Worm (Caenorhabditis elegans): Measurements from ENCODE around the gene srbc-24.
A peak's percentile ranks its signal among the peaks of the same experiment; 100 is the strongest.

The srbc-24 gene

ce11 chrV:2175242-2175641 is 23.7 kb downstream of the srbc-24 start, which contains the start of gene C45H4.18:
Gene C45H4.18, plus strand, starts transcription at chrV:2175542.
- no peak for TF ChIP-seq die-1 (tag; optimal IDR thresholded peaks at IDR 0.05)
- TF ChIP-seq lin-35 (GFP tag; optimal IDR thresholded peaks at IDR 0.05), result no peak
- TF ChIP-seq attf-6 (GFP tag; IDR thresholded peaks at IDR 0.05), result no peak
- TF ChIP-seq snpc-1.1 (tag; optimal IDR thresholded peaks at IDR 0.05; ENCODE audit: insufficient read depth), result no peak
- TF ChIP-seq let-526 (GFP tag; IDR thresholded peaks at IDR 0.05), result no peak
- no peak for TF ChIP-seq B0336.3 (GFP tag; IDR thresholded peaks at IDR 0.05)
- TF ChIP-seq ama-1 (optimal IDR thresholded peaks at IDR 0.05), result no peak
- no peak for TF ChIP-seq ama-1 (GFP tag; optimal IDR thresholded peaks at IDR 0.05)
- TF ChIP-seq madf-6 (GFP tag; IDR thresholded peaks at IDR 0.05), result no peak
- no peak for TF ChIP-seq bed-1 (GFP tag; IDR thresholded peaks at IDR 0.05)
- TF ChIP-seq efl-1 (GFP tag; optimal IDR thresholded peaks at IDR 0.05), result no peak
- no peak for TF ChIP-seq athp-1 (tag; optimal IDR thresholded peaks at IDR 0.05)
- TF ChIP-seq ztf-6 (GFP tag; IDR thresholded peaks at IDR 0.05), result no peak

DNA sequence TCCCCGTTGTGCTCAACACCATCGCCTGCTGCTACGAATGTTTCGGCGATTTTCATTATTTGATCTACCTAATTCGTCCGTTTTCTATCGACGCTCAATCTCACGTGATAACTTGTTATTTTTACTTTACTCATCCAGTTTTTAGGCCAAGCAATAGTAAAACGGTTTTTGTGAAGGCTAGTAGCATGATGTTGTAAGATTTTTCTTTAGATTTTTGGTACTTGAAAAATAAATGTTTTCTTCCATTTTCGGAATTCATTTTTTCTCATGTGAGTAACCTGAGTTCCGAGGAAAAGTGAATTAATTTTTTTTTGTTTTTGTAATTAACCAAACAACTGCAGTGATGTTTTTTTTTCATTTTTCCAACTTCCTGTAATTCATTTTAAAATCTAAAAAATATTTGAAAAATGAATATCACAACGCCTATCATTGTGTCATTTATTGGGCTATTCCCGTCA is 25.8 kb downstream of the srbc-24 start, which contains the start of gene srbc-17:
Gene srbc-17 (plus strand): TSS at position 408 of the 458 bp plus-strand sequence.
- TF ChIP-seq cebp-2 (GFP tag; IDR thresholded peaks at IDR 0.05), result no peak
- no peak for TF ChIP-seq somi-1 (GFP tag; optimal IDR thresholded peaks at IDR 0.05)
- no peak for TF ChIP-seq rec-8 (tag; optimal IDR thresholded peaks at IDR 0.05)
- TF ChIP-seq ceh-79 (tag; optimal IDR thresholded peaks at IDR 0.05), result no peak
- no peak for TF ChIP-seq madf-6 (GFP tag; IDR thresholded peaks at IDR 0.05)
- no peak for TF ChIP-seq repo-1 (tag; optimal IDR thresholded peaks at IDR 0.05)
- no peak for TF ChIP-seq ztf-25 (GFP tag; IDR thresholded peaks at IDR 0.05)
- TF ChIP-seq nhr-179 (tag; optimal IDR thresholded peaks at IDR 0.05), result no peak

DNA sequence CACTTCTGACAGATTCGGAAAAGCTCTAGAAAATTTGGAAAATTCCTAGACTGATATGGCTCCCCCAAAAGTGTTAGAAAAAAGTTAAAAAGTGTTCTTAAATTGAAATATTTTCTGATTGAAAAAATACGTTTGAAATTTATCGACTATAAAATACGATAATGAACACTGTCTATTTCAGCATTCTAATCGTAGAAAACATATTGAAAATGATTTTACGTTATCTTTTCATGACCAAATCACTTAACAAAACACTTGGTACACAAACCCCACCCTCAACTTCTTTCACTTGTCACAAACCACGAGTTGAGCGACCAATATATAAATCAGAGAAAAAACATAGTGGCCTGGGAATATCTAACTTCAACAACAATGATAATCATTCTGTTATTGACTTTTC is 27.7 kb downstream of the srbc-24 start, which contains the start of gene cyp-33C1:
Gene cyp-33C1 (plus strand): TSS at position 301 of the 400 bp plus-strand sequence.
- no peak for TF ChIP-seq cebp-2 (GFP tag; IDR thresholded peaks at IDR 0.05)

- TF ChIP-seq sea-2 (GFP tag; IDR thresholded peaks at IDR 0.05), result no peak
- TF ChIP-seq K12H6.12 (tag; optimal IDR thresholded peaks at IDR 0.05), result no peak
- TF ChIP-seq akir-1 (GFP tag; optimal IDR thresholded peaks at IDR 0.05), result no peak
- TF ChIP-seq C06A6.2 (GFP tag; conservative IDR thresholded peaks at IDR 0.05), result no peak
- TF ChIP-seq ccch-3 (GFP tag; optimal IDR thresholded peaks at IDR 0.05), result no peak
- TF ChIP-seq attf-5 (GFP tag; optimal IDR thresholded peaks at IDR 0.05), result no peak
- TF ChIP-seq nfya-2 (GFP tag; IDR thresholded peaks at IDR 0.05), result no peak
- TF ChIP-seq ztf-18 (tag; optimal IDR thresholded peaks at IDR 0.05), result no peak
- TF ChIP-seq F49E8.2 (tag; optimal IDR thresholded peaks at IDR 0.05; ENCODE audit: insufficient read depth), result no peak
- no peak for TF ChIP-seq F37B4.10 (GFP tag; IDR thresholded peaks at IDR 0.05)
- no peak for TF ChIP-seq snpc-1.3 (tag; optimal IDR thresholded peaks at IDR 0.05; ENCODE audit: insufficient read depth)
Observed at ce11 chrV:2181738-2182137, 30.2 kb downstream of the srbc-24 start, which contains the start of gene srbc-16. Gene srbc-16, plus strand, starts transcription at chrV:2182038.

DNA sequence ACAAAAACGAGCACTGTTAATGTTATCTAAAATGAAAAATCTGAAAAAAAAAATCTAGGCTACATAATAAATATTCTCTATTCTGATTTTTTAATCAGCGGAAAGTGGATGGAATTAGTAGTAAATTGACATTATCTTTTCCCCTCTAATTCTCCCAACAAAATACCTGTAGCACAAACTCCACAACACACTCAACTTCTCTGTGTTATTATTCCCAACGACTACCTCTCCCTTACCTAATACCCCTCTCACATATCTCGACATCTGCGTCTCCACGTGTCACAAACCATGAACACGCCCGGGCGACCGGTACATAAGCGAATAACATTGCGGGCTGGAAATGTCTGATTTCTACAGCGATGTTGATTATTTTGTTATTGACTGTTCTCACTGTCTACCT is 31.6 kb downstream of the srbc-24 start, which contains the start of gene cyp-33C2:
Gene cyp-33C2 (plus strand): TSS at position 327 of the 400 bp plus-strand sequence.
- TF ChIP-seq let-526 (GFP tag; IDR thresholded peaks at IDR 0.05), result peak; percentile 28; the same call in 1 of the 2 replicates
- TF ChIP-seq nhr-80 (tag; optimal IDR thresholded peaks at IDR 0.05), result peak; percentile 51
- no peak for TF ChIP-seq sdz-38 (tag; optimal IDR thresholded peaks at IDR 0.05)
- no peak for TF ChIP-seq atf-7 (tag; optimal IDR thresholded peaks at IDR 0.05)
- TF ChIP-seq F33H1.4 (GFP tag; IDR thresholded peaks at IDR 0.05), result no peak
- no peak for TF ChIP-seq B0261.1 (tag; optimal IDR thresholded peaks at IDR 0.05)
